Fruit fly (Drosophila melanogaster) whole organism, prepupa: ENCODE results near the gene CG18558.

Experiments
- Blimp-1 ChIP-seq: fragments of 200-800 bp; sonication (Bioruptor generic); optimal IDR thresholded peaks from 3 replicates; lab custom pipeline; 2017; ENCODE audit warnings: missing biosample characterization, missing genetic modification characterization, mild to moderate bottlenecking, moderate library complexity, missing genetic modification reagents
- CG10669 ChIP-seq: fragments of 200-800 bp; sonication (Bioruptor generic); optimal IDR thresholded peaks from 3 replicates; lab custom pipeline; 2018; ENCODE audit warnings: missing biosample characterization, mild to moderate bottlenecking, missing genetic modification characterization, moderate library complexity
- CG11294 ChIP-seq: fragments of 200-800 bp; sonication (Bioruptor generic); IDR thresholded peaks from 2 replicates; pipeline ENCODE4 v1.3.6; 2022; ENCODE audit warnings: missing biosample characterization, missing genetic modification characterization
- CG11762 ChIP-seq: fragments of 200-800 bp; sonication (Bioruptor generic); optimal IDR thresholded peaks from 3 replicates; lab custom pipeline; 2016; ENCODE audit warnings: missing biosample characterization, missing genetic modification characterization; ENCODE audit not compliant: insufficient read depth
- CG11902 ChIP-seq: fragments of 200-800 bp; sonication (Bioruptor generic); optimal IDR thresholded peaks from 3 replicates; lab custom pipeline; 2016; ENCODE audit warnings: missing biosample characterization, missing genetic modification characterization
- CG15336 ChIP-seq: fragments of 200-800 bp; sonication (Bioruptor generic); IDR thresholded peaks from 2 replicates; pipeline ENCODE4 v1.3.6; 2022; ENCODE audit warnings: missing biosample characterization, missing genetic modification characterization
- CG1621 ChIP-seq: fragments of 200-800 bp; sonication (Bioruptor generic); optimal IDR thresholded peaks from 3 replicates; lab custom pipeline; 2018; ENCODE audit warnings: missing biosample characterization, mild to moderate bottlenecking, missing genetic modification characterization
- CG3032 ChIP-seq: fragments of 200-800 bp; optimal IDR thresholded peaks from 2 replicates; lab custom pipeline; 2019; ENCODE audit warnings: missing biosample characterization, mild to moderate bottlenecking, missing genetic modification characterization, moderate library complexity
- CG31627 ChIP-seq: fragments of 200-800 bp; sonication (Bioruptor generic); optimal IDR thresholded peaks from 3 replicates; lab custom pipeline; 2016; ENCODE audit warnings: missing biosample characterization, missing genetic modification characterization
- CG32006 ChIP-seq: fragments of 200-800 bp; sonication (Bioruptor generic); optimal IDR thresholded peaks from 3 replicates; lab custom pipeline; 2017; ENCODE audit warnings: missing biosample characterization, mild to moderate bottlenecking, missing genetic modification characterization
- CG34406 ChIP-seq: fragments of 200-800 bp; sonication (Bioruptor generic); optimal IDR thresholded peaks from 3 replicates; lab custom pipeline; 2016; ENCODE audit warnings: missing biosample characterization, missing genetic modification characterization
- CG3919 ChIP-seq: fragments of 200-800 bp; sonication (Bioruptor generic); optimal IDR thresholded peaks from 3 replicates; lab custom pipeline; 2016; ENCODE audit warnings: missing biosample characterization, missing genetic modification characterization
- CG4318 ChIP-seq: fragments of 200-800 bp; sonication (Bioruptor generic); optimal IDR thresholded peaks from 3 replicates; lab custom pipeline; 2017; ENCODE audit warnings: missing biosample characterization, mild to moderate bottlenecking, missing genetic modification characterization
- CG6163 ChIP-seq: fragments of 200-800 bp; sonication (Bioruptor generic); IDR thresholded peaks from 3 replicates; pipeline ENCODE4 v1.3.6; 2022; ENCODE audit warnings: missing biosample characterization, missing genetic modification characterization
- CG6276 ChIP-seq: fragments of 200-800 bp; sonication (Bioruptor generic); optimal IDR thresholded peaks from 2 replicates; lab custom pipeline; 2017; ENCODE audit warnings: missing biosample characterization, mild to moderate bottlenecking, missing genetic modification characterization
- CG6792 ChIP-seq: fragments of 200-800 bp; sonication (Bioruptor generic); optimal IDR thresholded peaks from 3 replicates; lab custom pipeline; 2016; ENCODE audit warnings: missing biosample characterization, missing genetic modification characterization
- CG6854 ChIP-seq: fragments of 200-800 bp; sonication (Bioruptor generic); optimal IDR thresholded peaks from 2 replicates; lab custom pipeline; 2017; ENCODE audit warnings: missing biosample characterization, mild to moderate bottlenecking, missing genetic modification characterization
- CG8119 ChIP-seq: fragments of 200-800 bp; sonication (Bioruptor generic); IDR thresholded peaks from 3 replicates; pipeline ENCODE4 v1.3.6; 2022; ENCODE audit warnings: missing biosample characterization, missing genetic modification characterization
- CG8632 ChIP-seq: fragments of 200-800 bp; sonication (Bioruptor generic); optimal IDR thresholded peaks from 3 replicates; lab custom pipeline; 2016; ENCODE audit warnings: missing biosample characterization, missing genetic modification characterization
- Eip75B ChIP-seq: fragments of 200-800 bp; sonication (Bioruptor generic); optimal IDR thresholded peaks from 3 replicates; lab custom pipeline; 2016; ENCODE audit warnings: missing biosample characterization, missing genetic modification characterization
- Eip78C ChIP-seq: fragments of 200-800 bp; sonication (Bioruptor generic); peaks from one replicate; lab custom pipeline; 2016; ENCODE audit warnings: missing biosample characterization, missing genetic modification characterization
- Eip93F ChIP-seq: fragments of 200-800 bp; sonication (Bioruptor generic); optimal IDR thresholded peaks from 2 replicates; lab custom pipeline; 2016; ENCODE audit warnings: missing biosample characterization, mild to moderate bottlenecking, missing genetic modification characterization
- Ets21C ChIP-seq: fragments of 200-800 bp; sonication (Bioruptor generic); optimal IDR thresholded peaks from 3 replicates; lab custom pipeline; 2016; ENCODE audit warnings: missing biosample characterization, missing genetic modification characterization
- Ets96B ChIP-seq: fragments of 200-800 bp; optimal IDR thresholded peaks from 2 replicates; lab custom pipeline; 2019; ENCODE audit warnings: missing biosample characterization, mild to moderate bottlenecking, missing genetic modification characterization, moderate library complexity
- Hr38 ChIP-seq: sonication (Bioruptor generic); optimal IDR thresholded peaks from 2 replicates; lab custom pipeline; 2016; ENCODE audit warnings: missing biosample characterization, missing genetic modification characterization
- Hr39 ChIP-seq: fragments of 200-800 bp; sonication (Bioruptor generic); optimal IDR thresholded peaks from 2 replicates; lab custom pipeline; 2016; ENCODE audit warnings: missing biosample characterization, missing genetic modification characterization
- Lpt ChIP-seq: fragments of 200-800 bp; sonication (Bioruptor generic); optimal IDR thresholded peaks from 3 replicates; lab custom pipeline; 2016; ENCODE audit warnings: missing biosample characterization, missing genetic modification characterization
- OdsH ChIP-seq: fragments of 200-800 bp; sonication (Bioruptor generic); optimal IDR thresholded peaks from 3 replicates; lab custom pipeline; 2016; ENCODE audit warnings: missing biosample characterization, missing genetic modification characterization
- Smox ChIP-seq: fragments of 200-800 bp; sonication (Bioruptor generic); optimal IDR thresholded peaks from 3 replicates; lab custom pipeline; 2016; ENCODE audit warnings: missing biosample characterization, missing genetic modification characterization
- Sox102F ChIP-seq: fragments of 200-800 bp; sonication (Bioruptor generic); optimal IDR thresholded peaks from 2 replicates; lab custom pipeline; 2016; ENCODE audit warnings: missing biosample characterization, mild to moderate bottlenecking, missing genetic modification characterization
- Sox14 ChIP-seq: fragments of 200-800 bp; sonication (Bioruptor generic); optimal IDR thresholded peaks from 3 replicates; lab custom pipeline; 2016; ENCODE audit warnings: missing biosample characterization, missing genetic modification characterization
- Sox15 ChIP-seq: fragments of 200-800 bp; sonication (Bioruptor generic); optimal IDR thresholded peaks from 3 replicates; lab custom pipeline; 2016; ENCODE audit warnings: missing biosample characterization, missing genetic modification characterization
- achi ChIP-seq: fragments of 200-800 bp; sonication (Bioruptor generic); optimal IDR thresholded peaks from 3 replicates; lab custom pipeline; 2016; ENCODE audit warnings: missing biosample characterization, missing genetic modification characterization
- acj6 ChIP-seq: fragments of 200-800 bp; sonication (Bioruptor generic); optimal IDR thresholded peaks from 3 replicates; lab custom pipeline; 2016; ENCODE audit warnings: missing biosample characterization, missing genetic modification characterization
- cyc ChIP-seq: fragments of 200-800 bp; sonication (Bioruptor generic); optimal IDR thresholded peaks from 3 replicates; lab custom pipeline; 2016; ENCODE audit warnings: missing biosample characterization, missing genetic modification characterization
- dac ChIP-seq: fragments of 200-800 bp; sonication (Bioruptor generic); optimal IDR thresholded peaks from 2 replicates; lab custom pipeline; 2017; ENCODE audit warnings: missing biosample characterization, mild to moderate bottlenecking, missing genetic modification characterization
- dsx ChIP-seq: fragments of 200-800 bp; optimal IDR thresholded peaks from 3 replicates; lab custom pipeline; 2019; ENCODE audit warnings: missing biosample characterization, mild to moderate bottlenecking, missing genetic modification characterization, moderate library complexity; ENCODE audit not compliant: poor library complexity, severe bottlenecking
- eg ChIP-seq: fragments of 200-800 bp; sonication (Bioruptor generic); IDR thresholded peaks from 3 replicates; pipeline ENCODE4 v1.3.6; 2022; ENCODE audit warnings: missing biosample characterization, missing genetic modification characterization
- fd85E ChIP-seq: fragments of 200-800 bp; sonication (Bioruptor generic); optimal IDR thresholded peaks from 3 replicates; lab custom pipeline; 2016; ENCODE audit warnings: missing biosample characterization, missing genetic modification characterization
- fkh ChIP-seq: fragments of 200-800 bp; sonication (Bioruptor generic); optimal IDR thresholded peaks from 3 replicates; lab custom pipeline; 2017; ENCODE audit warnings: missing biosample characterization, mild to moderate bottlenecking, missing genetic modification characterization, moderate library complexity
- lz ChIP-seq: fragments of 200-800 bp; sonication (Bioruptor generic); optimal IDR thresholded peaks from 3 replicates; lab custom pipeline; 2016; ENCODE audit warnings: missing biosample characterization, missing genetic modification characterization
- net ChIP-seq: fragments of 200-800 bp; sonication (Bioruptor generic); optimal IDR thresholded peaks from 3 replicates; lab custom pipeline; 2016; ENCODE audit warnings: missing biosample characterization, missing genetic modification characterization
- salr ChIP-seq, 2 experiments: fragments of 200-800 bp; sonication (Bioruptor generic); optimal IDR thresholded peaks; 3 replicates each; lab custom pipeline; 2016 to 2018; ENCODE audit warnings: missing biosample characterization in 2 of 2, missing genetic modification characterization in 2 of 2, mild to moderate bottlenecking in 1 of 2
- spab ChIP-seq: fragments of 200-800 bp; sonication (Bioruptor generic); optimal IDR thresholded peaks from 2 replicates; lab custom pipeline; 2017; ENCODE audit warnings: missing biosample characterization, mild to moderate bottlenecking, missing genetic modification characterization, missing genetic modification reagents
- ss ChIP-seq, 2 experiments: fragments of 200-800 bp; sonication (Bioruptor generic); optimal IDR thresholded peaks; 2 replicates in 1 of 2; 3 replicates in 1 of 2; lab custom pipeline; 2017 to 2018; ENCODE audit warnings: mild to moderate bottlenecking in 2 of 2, missing biosample characterization in 2 of 2, missing genetic modification characterization in 2 of 2, moderate library complexity in 1 of 2
- svp ChIP-seq: fragments of 200-800 bp; sonication (Bioruptor generic); peaks from one replicate; lab custom pipeline; 2016; ENCODE audit warnings: missing biosample characterization, missing genetic modification characterization
- vri ChIP-seq: fragments of 200-800 bp; sonication (Bioruptor generic); optimal IDR thresholded peaks from 3 replicates; lab custom pipeline; 2016; ENCODE audit warnings: missing biosample characterization, mild to moderate bottlenecking, missing genetic modification characterization

CG18558 gene

dm6 chr2L:2856960-2857584 is 12.8 kb upstream of the CG18558 start, which contains the start of gene CG2991 (continued):
- TF ChIP-seq Sox102F (peak; percentile 58), CG6792 (no peak), Hr38 (GFP tag; lab: Kevin White, UChicago) (no peak), CG6854 (GFP tag; lab: Kevin White, UChicago) (peak; percentile 5), dac (GFP tag; lab: Kevin White, UChicago) (no peak), fkh (GFP tag; lab: Kevin White, UChicago) (no peak), CG3919 (peak; percentile 2), CG4318 (GFP tag; lab: Kevin White, UChicago) (no peak), Blimp-1 (GFP tag; lab: Kevin White, UChicago) (no peak), Eip75B (peak; percentile 15), CG6163 (GFP tag; lab: Robert Waterston, UW) (0 out of 3 replicates have a peak, but pooled peaks have one; percentile 12), Sox15 (no peak), cyc (GFP tag; lab: Kevin White, UChicago) (no peak), CG31627 (GFP tag; lab: Kevin White, UChicago) (no peak), Ets21C (GFP tag; lab: Kevin White, UChicago) (no peak), lz (GFP tag; lab: Kevin White, UChicago) (peak; percentile 33), CG11762 (no peak), net (no peak), CG15336 (peak; percentile 12; the same call in 1 of the 2 replicates), CG11294 (GFP tag; lab: Robert Waterston, UW) (no peak), eg (GFP tag; lab: Robert Waterston, UW) (no peak), CG1621 (tag; lab: Kevin White, UChicago) (no peak), spab (GFP tag; lab: Kevin White, UChicago) (no peak), CG10669 (GFP tag; lab: Kevin White, UChicago) (no peak), svp (peak; percentile 66), salr (GFP tag; optimal IDR thresholded peaks at IDR 0.05; lab: Kevin White, UChicago) (no peak), Eip93F (GFP tag; lab: Kevin White, UChicago) (peak; percentile 61), Lpt (GFP tag; lab: Kevin White, UChicago) (no peak), Ets96B (tag; lab: Kevin White, UChicago) (peak; percentile 3), ss (GFP tag; optimal IDR thresholded peaks at IDR 0.05; lab: Kevin White, UChicago) (peak in 1 of 2 experiments; percentile 24), Eip78C (GFP tag; lab: Kevin White, UChicago) (peak; percentile 73), fd85E (GFP tag; lab: Kevin White, UChicago) (no peak), vri (GFP tag; lab: Kevin White, UChicago) (peak; percentile 78), Hr39 (no peak)
- TF ChIP-seq, all 60 proteins: peak for 18

- TF ChIP-seq CG8119 (GFP tag; lab: Robert Waterston, UW): no peak
- no peak for TF ChIP-seq Hr38 (GFP tag; lab: Kevin White, UChicago)
- TF ChIP-seq CG34406 (GFP tag; lab: Kevin White, UChicago): peak; percentile 56
- peak; percentile 73 for TF ChIP-seq fkh (GFP tag; lab: Kevin White, UChicago)
- peak; percentile 89 for TF ChIP-seq Eip78C (GFP tag; lab: Kevin White, UChicago)
- peak; percentile 60 for TF ChIP-seq Sox15
- peak; percentile 81 for TF ChIP-seq CG3919
- TF ChIP-seq Eip75B: peak; percentile 53
- TF ChIP-seq Lpt (GFP tag; lab: Kevin White, UChicago): peak; percentile 46
- no peak for TF ChIP-seq CG15336
- peak; percentile 60 for TF ChIP-seq Sox14 (GFP tag; lab: Kevin White, UChicago)
- TF ChIP-seq CG6276 (GFP tag; lab: Kevin White, UChicago): peak; percentile 4
- TF ChIP-seq CG8632 (GFP tag; lab: Kevin White, UChicago): peak; percentile 52
- TF ChIP-seq cyc (GFP tag; lab: Kevin White, UChicago): peak; percentile 84
- TF ChIP-seq OdsH (GFP tag; lab: Kevin White, UChicago): peak; percentile 68
- TF ChIP-seq achi (GFP tag; lab: Kevin White, UChicago): peak; percentile 99
- TF ChIP-seq CG32006: peak; percentile 46
- peak; percentile 59 for TF ChIP-seq acj6
- TF ChIP-seq dsx (GFP tag; lab: Kevin White, UChicago): peak; percentile 37
- peak; percentile 13 for TF ChIP-seq CG4318 (GFP tag; lab: Kevin White, UChicago)
- peak; percentile 70 for TF ChIP-seq CG3032 (tag; lab: Kevin White, UChicago)
- peak; percentile 65 for TF ChIP-seq Smox (GFP tag; lab: Kevin White, UChicago)
- no peak for TF ChIP-seq fd85E (GFP tag; lab: Kevin White, UChicago)
- peak; percentile 53 for TF ChIP-seq CG11902
- TF ChIP-seq CG6854 (GFP tag; lab: Kevin White, UChicago): peak; percentile 72
- TF ChIP-seq Ets96B (tag; lab: Kevin White, UChicago): peak; percentile 47
Observed at dm6 chr2L:2855773-2856615, 11.7 kb upstream of the CG18558 start, which contains the start of the genes CG3104 and RpS21. Gene CG3104, minus strand, starts transcription at chr2L:2855778. Gene RpS21, plus strand, starts transcription at chr2L:2856070.
